Worm (Caenorhabditis elegans) whole organism, late embryonic: ENCODE results near the gene W09D6.4.

ENCODE experiments used
- C08G9.2 ChIP-seq: sonication (generic microtip); optimal IDR thresholded peaks from 2 replicates; lab custom pipeline; 2016; ENCODE audit warnings: mild to moderate bottlenecking, missing genetic modification characterization, moderate library complexity, missing compliant biosample characterization
- C38D4.7 ChIP-seq: fragments of 200-800 bp; sonication (Bioruptor generic); optimal IDR thresholded peaks from 2 replicates; lab custom pipeline; 2018; ENCODE audit warnings: mild to moderate bottlenecking, missing genetic modification characterization, moderate library complexity, missing compliant biosample characterization
- F13H6.1 ChIP-seq: sonication (generic microtip); optimal IDR thresholded peaks from 2 replicates; lab custom pipeline; 2016; ENCODE audit warnings: missing genetic modification characterization, missing compliant biosample characterization
- K02D7.2 ChIP-seq: sonication (generic microtip); optimal IDR thresholded peaks from 2 replicates; lab custom pipeline; 2017; ENCODE audit warnings: mild to moderate bottlenecking, missing genetic modification characterization, missing compliant biosample characterization
- K09A11.1 ChIP-seq: sonication (generic microtip); optimal IDR thresholded peaks from 2 replicates; lab custom pipeline; 2017; ENCODE audit warnings: antibody characterized with exemption, mild to moderate bottlenecking, missing genetic modification characterization, missing compliant biosample characterization; ENCODE audit not compliant: insufficient read depth
- T23F11.4 ChIP-seq: fragments of 200-800 bp; sonication (Bioruptor generic); optimal IDR thresholded peaks from 2 replicates; lab custom pipeline; 2018; ENCODE audit warnings: mild to moderate bottlenecking, missing genetic modification characterization, missing compliant biosample characterization
- Y22D7AL.16 ChIP-seq: sonication (generic microtip); optimal IDR thresholded peaks from 2 replicates; lab custom pipeline; 2016; ENCODE audit warnings: missing genetic modification characterization, missing compliant biosample characterization
- ama-1 ChIP-seq: fragments of 150-350 bp; optimal IDR thresholded peaks from 2 replicates; lab custom pipeline; 2014
- ceh-18 ChIP-seq: sonication (generic microtip); optimal IDR thresholded peaks from 2 replicates; lab custom pipeline; 2016; ENCODE audit warnings: missing genetic modification characterization, missing compliant biosample characterization
- ceh-19 ChIP-seq: fragments of 200-800 bp; sonication (Bioruptor generic); optimal IDR thresholded peaks from 2 replicates; lab custom pipeline; 2018; ENCODE audit warnings: mild to moderate bottlenecking, missing genetic modification characterization, missing compliant biosample characterization
- ceh-2 ChIP-seq: sonication (generic microtip); optimal IDR thresholded peaks from 2 replicates; lab custom pipeline; 2016; ENCODE audit warnings: missing genotype, missing genetic modification characterization, missing compliant biosample characterization
- ceh-22 ChIP-seq: sonication (generic microtip); optimal IDR thresholded peaks from 2 replicates; lab custom pipeline; 2017; ENCODE audit warnings: missing biosample characterization, missing genetic modification characterization
- ceh-24 ChIP-seq: sonication (generic microtip); optimal IDR thresholded peaks from 2 replicates; lab custom pipeline; 2016; ENCODE audit warnings: mild to moderate bottlenecking, missing genetic modification characterization, missing compliant biosample characterization
- ceh-34 ChIP-seq: sonication (generic microtip); optimal IDR thresholded peaks from 2 replicates; lab custom pipeline; 2016; ENCODE audit warnings: mild to moderate bottlenecking, missing genetic modification characterization, missing compliant biosample characterization
- ceh-45 ChIP-seq: fragments of 200-800 bp; sonication (Bioruptor generic); IDR thresholded peaks from 2 replicates; pipeline ENCODE4 v1.3.6; 2022; ENCODE audit warnings: missing genetic modification reagents, missing genetic modification characterization, missing compliant biosample characterization
- ceh-48 ChIP-seq: sonication (generic microtip); optimal IDR thresholded peaks from 2 replicates; lab custom pipeline; 2016; ENCODE audit warnings: missing genetic modification characterization, inconsistent platforms, missing compliant biosample characterization
- ceh-6 ChIP-seq: fragments of 200-800 bp; sonication (Bioruptor generic); optimal IDR thresholded peaks from 2 replicates; lab custom pipeline; 2018; ENCODE audit warnings: mild to moderate bottlenecking, missing genetic modification characterization, missing compliant biosample characterization
- ceh-9 ChIP-seq: sonication (generic microtip); optimal IDR thresholded peaks from 2 replicates; lab custom pipeline; 2016; ENCODE audit warnings: mild to moderate bottlenecking, missing genetic modification characterization, inconsistent platforms, missing compliant biosample characterization
- che-1 ChIP-seq: sonication (generic microtip); optimal IDR thresholded peaks from 2 replicates; lab custom pipeline; 2016; ENCODE audit warnings: mild to moderate bottlenecking, missing genetic modification characterization, missing compliant biosample characterization
- dmd-4 ChIP-seq: sonication (generic microtip); optimal IDR thresholded peaks from 2 replicates; lab custom pipeline; 2016; ENCODE audit warnings: borderline replicate concordance, missing genetic modification characterization, missing compliant biosample characterization
- dve-1 ChIP-seq: sonication (generic microtip); optimal IDR thresholded peaks from 2 replicates; lab custom pipeline; 2017; ENCODE audit warnings: antibody characterized with exemption, mild to moderate bottlenecking, missing genetic modification characterization, missing compliant biosample characterization
- elt-2 ChIP-seq: sonication (generic microtip); optimal IDR thresholded peaks from 2 replicates; lab custom pipeline; 2016; ENCODE audit warnings: missing genetic modification reagents, missing genetic modification characterization, missing compliant biosample characterization
- elt-4 ChIP-seq: sonication (generic microtip); optimal IDR thresholded peaks from 2 replicates; lab custom pipeline; 2016; ENCODE audit warnings: missing genetic modification characterization, missing compliant biosample characterization
- ets-4 ChIP-seq: sonication (generic microtip); optimal IDR thresholded peaks from 2 replicates; lab custom pipeline; 2016; ENCODE audit warnings: missing genetic modification characterization, missing compliant biosample characterization
- eyg-1 ChIP-seq: sonication (generic microtip); optimal IDR thresholded peaks from 2 replicates; lab custom pipeline; 2016; ENCODE audit warnings: missing genotype, missing genetic modification characterization, missing compliant biosample characterization
- fax-1 ChIP-seq: sonication (generic microtip); optimal IDR thresholded peaks from 2 replicates; lab custom pipeline; 2016; ENCODE audit warnings: missing genotype, missing genetic modification characterization, missing compliant biosample characterization
- fkh-10 ChIP-seq: fragments of 150-350 bp; optimal IDR thresholded peaks from 2 replicates; lab custom pipeline; 2014; ENCODE audit warnings: missing biosample characterization, missing genetic modification reagents, missing genetic modification characterization
- fkh-6 ChIP-seq: sonication (generic microtip); optimal IDR thresholded peaks from 2 replicates; lab custom pipeline; 2016; ENCODE audit warnings: missing genetic modification characterization, missing compliant biosample characterization
- gmeb-2 ChIP-seq: sonication (generic microtip); optimal IDR thresholded peaks from 2 replicates; lab custom pipeline; 2016; ENCODE audit warnings: missing genetic modification characterization, inconsistent platforms, missing compliant biosample characterization
- hlh-13 ChIP-seq: fragments of 200-800 bp; sonication (Bioruptor generic); optimal IDR thresholded peaks from 2 replicates; lab custom pipeline; 2018; ENCODE audit warnings: mild to moderate bottlenecking, missing genetic modification characterization, missing compliant biosample characterization
- hlh-15 ChIP-seq: sonication (generic microtip); optimal IDR thresholded peaks from 2 replicates; lab custom pipeline; 2016; ENCODE audit warnings: missing genetic modification characterization, missing compliant biosample characterization
- hlh-30 ChIP-seq: sonication (generic microtip); optimal IDR thresholded peaks from 2 replicates; lab custom pipeline; 2017; ENCODE audit warnings: antibody characterized with exemption, missing genetic modification characterization, missing compliant biosample characterization; ENCODE audit not compliant: insufficient read depth
- hlh-6 ChIP-seq: sonication (generic microtip); optimal IDR thresholded peaks from 2 replicates; lab custom pipeline; 2016; ENCODE audit warnings: missing genotype, missing genetic modification characterization, missing compliant biosample characterization
- hlh-8 ChIP-seq: sonication (generic microtip); optimal IDR thresholded peaks from 2 replicates; lab custom pipeline; 2016; ENCODE audit warnings: missing genotype, missing genetic modification characterization, missing compliant biosample characterization
- lim-6 ChIP-seq: sonication (generic microtip); optimal IDR thresholded peaks from 2 replicates; lab custom pipeline; 2016; ENCODE audit warnings: missing genetic modification characterization, missing compliant biosample characterization
- lin-11 ChIP-seq: fragments of 200-800 bp; sonication (Bioruptor generic); optimal IDR thresholded peaks from 2 replicates; lab custom pipeline; 2018; ENCODE audit warnings: mild to moderate bottlenecking, missing genetic modification characterization, missing compliant biosample characterization
- mec-3 ChIP-seq: sonication (generic microtip); optimal IDR thresholded peaks from 2 replicates; lab custom pipeline; 2016; ENCODE audit warnings: borderline replicate concordance, missing genetic modification characterization, missing compliant biosample characterization
- nfya-1 ChIP-seq: sonication (generic microtip); optimal IDR thresholded peaks from 2 replicates; lab custom pipeline; 2017; ENCODE audit warnings: missing genetic modification characterization, mild to moderate bottlenecking, missing compliant biosample characterization, antibody characterized with exemption, moderate library complexity
- nhr-11 ChIP-seq: fragments of 150-350 bp; optimal IDR thresholded peaks from 2 replicates; lab custom pipeline; 2014; ENCODE audit warnings: missing biosample characterization, missing genetic modification characterization
- pag-3 ChIP-seq: sonication (generic microtip); optimal IDR thresholded peaks from 2 replicates; lab custom pipeline; 2016; ENCODE audit warnings: missing compliant biosample characterization, missing genetic modification characterization, borderline replicate concordance
- pha-2 ChIP-seq: sonication (generic microtip); optimal IDR thresholded peaks from 2 replicates; lab custom pipeline; 2017; ENCODE audit warnings: mild to moderate bottlenecking, missing genetic modification characterization, missing compliant biosample characterization
- rnt-1 ChIP-seq: sonication (generic microtip); optimal IDR thresholded peaks from 2 replicates; lab custom pipeline; 2016; ENCODE audit warnings: missing genetic modification characterization, missing compliant biosample characterization
- sdc-2 ChIP-seq: sonication (generic microtip); optimal IDR thresholded peaks from 2 replicates; lab custom pipeline; 2016; ENCODE audit warnings: missing genotype, missing genetic modification characterization, missing compliant biosample characterization
- sox-2 ChIP-seq: fragments of 200-800 bp; sonication (Bioruptor generic); IDR thresholded peaks from 2 replicates; pipeline ENCODE4 v1.3.6; 2022; ENCODE audit warnings: missing genetic modification reagents, missing genetic modification characterization, missing compliant biosample characterization
- sox-4 ChIP-seq: sonication (generic microtip); optimal IDR thresholded peaks from 2 replicates; lab custom pipeline; 2017; ENCODE audit warnings: mild to moderate bottlenecking, missing genetic modification characterization, inconsistent platforms, missing compliant biosample characterization
- tbx-2 ChIP-seq: sonication (generic microtip); optimal IDR thresholded peaks from 2 replicates; lab custom pipeline; 2016; ENCODE audit warnings: missing genetic modification characterization, missing compliant biosample characterization
- tbx-7 ChIP-seq: sonication (generic microtip); optimal IDR thresholded peaks from 2 replicates; lab custom pipeline; 2016; ENCODE audit warnings: missing genotype, missing genetic modification characterization, missing compliant biosample characterization
- ttx-3 ChIP-seq: sonication (generic microtip); optimal IDR thresholded peaks from 2 replicates; lab custom pipeline; 2016; ENCODE audit warnings: missing genetic modification reagents, missing genetic modification characterization, missing compliant biosample characterization
- unc-3 ChIP-seq, 2 experiments: fragments of 200-800 bp in 1 of 2; sonication (Bioruptor generic) in 1 of 2; sonication (generic microtip) in 1 of 2; conservative IDR thresholded peaks in 1 of 2; optimal IDR thresholded peaks in 1 of 2; 2 replicates each; pipeline versions ENCODE4 v1.3.6 to Lab custom; 2016 to 2022; ENCODE audit warnings: missing compliant biosample characterization in 2 of 2, missing genetic modification characterization in 2 of 2, missing genetic modification reagents in 1 of 2
- unc-55 ChIP-seq: sonication (generic microtip); optimal IDR thresholded peaks from 2 replicates; lab custom pipeline; 2017; ENCODE audit warnings: missing biosample characterization, missing genetic modification reagents, missing genetic modification characterization
- zip-5 ChIP-seq: sonication (generic microtip); optimal IDR thresholded peaks from 2 replicates; lab custom pipeline; 2016; ENCODE audit warnings: missing genetic modification characterization, missing compliant biosample characterization
- ztf-16 ChIP-seq: sonication (generic microtip); optimal IDR thresholded peaks from 2 replicates; lab custom pipeline; 2017; ENCODE audit warnings: missing genetic modification characterization, missing compliant biosample characterization

W09D6.4 gene

DNA sequence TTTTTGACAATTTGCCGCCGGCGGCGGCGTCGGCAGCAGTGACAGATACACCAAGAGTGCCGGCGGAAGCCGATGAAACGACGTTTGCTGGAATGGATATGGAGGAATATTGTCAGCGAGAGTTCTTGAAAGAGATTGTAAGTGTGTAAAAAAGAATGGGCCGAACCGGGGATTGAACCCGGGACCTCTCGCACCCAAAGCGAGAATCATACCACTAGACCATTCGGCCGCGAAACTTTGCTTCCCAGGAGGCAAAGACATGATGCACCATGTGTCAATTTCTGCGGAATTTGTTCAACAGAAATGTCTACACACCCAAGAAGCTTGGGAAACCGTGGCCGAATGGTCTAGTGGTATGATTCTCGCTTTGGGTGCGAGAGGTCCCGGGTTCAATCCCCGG, 12.9 kb upstream of the W09D6.4 start:
- no peak for TF ChIP-seq unc-55
- TF ChIP-seq fax-1 (tag; lab: Kevin White, UChicago), result no peak
- no peak for TF ChIP-seq K02D7.2 (tag; lab: Kevin White, UChicago)
- no peak for TF ChIP-seq hlh-15 (tag; lab: Kevin White, UChicago)
- TF ChIP-seq hlh-6 (tag; lab: Kevin White, UChicago), result no peak
- TF ChIP-seq ama-1 (lab: Kevin White, UChicago), result no peak
- TF ChIP-seq pag-3, result no peak
- no peak for TF ChIP-seq nhr-11 (tag; lab: Kevin White, UChicago)
- TF ChIP-seq T23F11.4 (GFP tag; lab: Kevin White, UChicago), result no peak
- TF ChIP-seq nfya-1, result peak; percentile 48
- TF ChIP-seq sox-2 (GFP tag; lab: Robert Waterston, UW), result no peak
- TF ChIP-seq fkh-10 (GFP tag; lab: Kevin White, UChicago), result no peak
- 0 out of 2 replicates have a peak, but pooled peaks have one; percentile 26 for TF ChIP-seq unc-3 (GFP tag; conservative IDR thresholded peaks at IDR 0.05; lab: Robert Waterston, UW)
- no peak for TF ChIP-seq unc-3 (tag; optimal IDR thresholded peaks at IDR 0.05; lab: Kevin White, UChicago)
- TF ChIP-seq hlh-30, result no peak
- TF ChIP-seq zip-5 (tag; lab: Kevin White, UChicago), result no peak
- TF ChIP-seq ceh-19, result peak; percentile 23
- no peak for TF ChIP-seq ceh-34 (tag; lab: Kevin White, UChicago)
- no peak for TF ChIP-seq elt-4 (tag; lab: Kevin White, UChicago)
- no peak for TF ChIP-seq ceh-22 (tag; lab: Kevin White, UChicago)
- no peak for TF ChIP-seq tbx-7 (tag; lab: Kevin White, UChicago)
- TF ChIP-seq F13H6.1, result no peak
- no peak for TF ChIP-seq pha-2 (tag; lab: Kevin White, UChicago)
- TF ChIP-seq ceh-24, result no peak
- TF ChIP-seq C08G9.2 (tag; lab: Kevin White, UChicago), result no peak
- no peak for TF ChIP-seq ceh-45 (GFP tag; lab: Robert Waterston, UW)
- TF ChIP-seq ztf-16 (tag; lab: Kevin White, UChicago), result no peak
- TF ChIP-seq ceh-6 (GFP tag; lab: Kevin White, UChicago), result no peak
- TF ChIP-seq hlh-8 (tag; lab: Kevin White, UChicago), result no peak
- TF ChIP-seq fkh-6 (tag; lab: Kevin White, UChicago), result no peak
- no peak for TF ChIP-seq ttx-3
- TF ChIP-seq dve-1 (tag; lab: Kevin White, UChicago), result peak; percentile 80
- no peak for TF ChIP-seq ceh-48 (tag; lab: Kevin White, UChicago)
- peak; percentile 5 for TF ChIP-seq tbx-2 (tag; lab: Kevin White, UChicago)
- no peak for TF ChIP-seq Y22D7AL.16 (tag; lab: Kevin White, UChicago)
- no peak for TF ChIP-seq ceh-9 (tag; lab: Kevin White, UChicago)
- peak; percentile 26 for TF ChIP-seq elt-2 (tag; lab: Kevin White, UChicago)
- TF ChIP-seq K09A11.1 (tag; lab: Kevin White, UChicago), result no peak
- TF ChIP-seq lin-11 (tag; lab: Kevin White, UChicago), result no peak
- TF ChIP-seq dmd-4 (tag; lab: Kevin White, UChicago), result no peak
- TF ChIP-seq C38D4.7 (GFP tag; lab: Kevin White, UChicago), result no peak
- no peak for TF ChIP-seq hlh-13 (GFP tag; lab: Kevin White, UChicago)
- no peak for TF ChIP-seq rnt-1 (tag; lab: Kevin White, UChicago)
- TF ChIP-seq eyg-1 (tag; lab: Kevin White, UChicago), result no peak
- no peak for TF ChIP-seq sdc-2 (tag; lab: Kevin White, UChicago)
- no peak for TF ChIP-seq ets-4 (tag; lab: Kevin White, UChicago)
- TF ChIP-seq gmeb-2 (tag; lab: Kevin White, UChicago), result no peak
- no peak for TF ChIP-seq che-1 (tag; lab: Kevin White, UChicago)
- no peak for TF ChIP-seq mec-3 (tag; lab: Kevin White, UChicago)
- no peak for TF ChIP-seq sox-4 (tag; lab: Kevin White, UChicago)
- peak; percentile 5 for TF ChIP-seq ceh-18 (tag; lab: Kevin White, UChicago)
- no peak for TF ChIP-seq ceh-2 (tag; lab: Kevin White, UChicago)
- no peak for TF ChIP-seq lim-6
